Worm (Caenorhabditis elegans) whole organism, L1 larva: ENCODE results near the gene algn-14.

ENCODE experiments used
- ama-1 ChIP-seq: fragments of 150-350 bp; optimal IDR thresholded peaks from 2 replicates; lab custom pipeline; 2014
- jun-1 ChIP-seq: fragments of 150-350 bp; optimal IDR thresholded peaks from 2 replicates; lab custom pipeline; 2014; ENCODE audit warnings: missing biosample characterization, missing genetic modification reagents, missing genetic modification characterization
- lin-15B ChIP-seq: fragments of 150-350 bp; sonication (generic microtip); optimal IDR thresholded peaks from 3 replicates; lab custom pipeline; 2014; ENCODE audit warnings: missing biosample characterization, missing genetic modification characterization
- pqm-1 ChIP-seq: sonication (generic microtip); optimal IDR thresholded peaks from 3 replicates; lab custom pipeline; 2017; ENCODE audit warnings: missing biosample characterization, missing genetic modification characterization
- snpc-4 ChIP-seq: fragments of 150-350 bp; optimal IDR thresholded peaks from 2 replicates; lab custom pipeline; 2014; ENCODE audit warnings: missing biosample characterization, missing genetic modification characterization
- unc-62 ChIP-seq: fragments of 150-350 bp; optimal IDR thresholded peaks from 2 replicates; lab custom pipeline; 2014; ENCODE audit warnings: missing biosample characterization, missing genetic modification reagents, missing genetic modification characterization
- ztf-11 ChIP-seq, 2 experiments: sonication (generic microtip); optimal IDR thresholded peaks; 2 replicates each; lab custom pipeline; 2016 to 2017; ENCODE audit warnings: missing genetic modification characterization in 2 of 2, missing biosample characterization in 1 of 2, missing compliant biosample characterization in 1 of 2

ce11 chrIV:3819278-3819777, 16.1 kb upstream of the algn-14 start, which contains the start of gene bris-1:
- no peak for TF ChIP-seq ama-1
- no peak for TF ChIP-seq snpc-4 (tag; lab: Kevin White, UChicago)
- TF ChIP-seq ztf-11 (tag; optimal IDR thresholded peaks at IDR 0.05; lab: Kevin White, UChicago): no peak
- no peak for TF ChIP-seq pqm-1 (tag; lab: Kevin White, UChicago)
- no peak for TF ChIP-seq unc-62 (GFP tag; lab: Kevin White, UChicago)
- TF ChIP-seq lin-15B (tag; lab: Kevin White, UChicago): no peak
- no peak for TF ChIP-seq jun-1 (tag; lab: Kevin White, UChicago)
